Fruit fly (Drosophila melanogaster): Measurements from ENCODE around the gene Cubn2.

Cubn2 gene

dm6 chr3L:11777348-11777958 is 37.1 kb downstream of the Cubn2 start:
- no peak for TF ChIP-seq Crg-1 (GFP tag; optimal IDR thresholded peaks at IDR 0.05)
- TF ChIP-seq ovo (GFP tag; optimal IDR thresholded peaks at IDR 0.05): no peak
- TF ChIP-seq tj (GFP tag; optimal IDR thresholded peaks at IDR 0.05): peak; percentile 33
- TF ChIP-seq cic (GFP tag; optimal IDR thresholded peaks at IDR 0.05): peak; percentile 50
- peak; percentile 14 for TF ChIP-seq Mnt (GFP tag; optimal IDR thresholded peaks at IDR 0.05)
- peak; percentile 14 for TF ChIP-seq bab1 (GFP tag; optimal IDR thresholded peaks at IDR 0.05)
- TF ChIP-seq kay (GFP tag; ENCODE audit: borderline replicate concordance): peak; percentile 21

dm6 chr3L:11776731-11777130 is 37.8 kb downstream of the Cubn2 start, which contains the start of gene CG14131:
TSS of gene CG14131 (plus strand) at chr3L:11777073.
- TF ChIP-seq CG7101 (tag; optimal IDR thresholded peaks at IDR 0.05) (peak; percentile 6), kay (GFP tag; ENCODE audit: borderline replicate concordance) (peak; percentile 60), CG1620 (GFP tag; optimal IDR thresholded peaks at IDR 0.05) (no peak), Crg-1 (GFP tag; optimal IDR thresholded peaks at IDR 0.05) (no peak), Hr96 (GFP tag; optimal IDR thresholded peaks at IDR 0.05) (no peak), ovo (GFP tag; optimal IDR thresholded peaks at IDR 0.05) (no peak), cic (GFP tag; optimal IDR thresholded peaks at IDR 0.05) (peak; percentile 26), CG5204 (GFP tag; optimal IDR thresholded peaks at IDR 0.05) (no peak), CG7045 (GFP tag; optimal IDR thresholded peaks at IDR 0.05) (no peak), CG33017 (tag; optimal IDR thresholded peaks at IDR 0.05) (no peak)

DNA sequence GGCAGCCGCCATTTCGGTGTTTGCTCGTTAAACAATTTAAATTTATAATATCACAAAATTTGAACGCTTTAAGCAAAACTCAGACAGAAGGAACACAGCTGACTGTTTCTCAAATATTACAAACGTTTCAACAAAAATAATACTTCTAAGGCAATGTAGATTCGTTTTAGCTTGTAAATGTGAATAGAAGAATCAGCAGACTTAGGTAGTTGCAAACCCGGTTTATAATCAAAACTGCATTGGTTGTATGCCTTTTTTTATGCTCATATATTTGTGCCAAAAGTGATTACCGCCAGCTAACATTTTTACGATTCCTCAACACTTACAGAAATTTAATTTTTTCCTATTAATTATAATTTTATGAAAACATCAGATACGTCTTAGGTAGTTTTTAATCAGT is 40.2 kb downstream of the Cubn2 start, which contains the start of gene Tim13:
TSS of gene Tim13 (minus strand) at position 101 of the 400 bp plus-strand sequence.
- TF ChIP-seq bab1 (GFP tag; optimal IDR thresholded peaks at IDR 0.05) (no peak), CG7045 (GFP tag; optimal IDR thresholded peaks at IDR 0.05) (no peak), kay (GFP tag; ENCODE audit: borderline replicate concordance) (no peak), Crg-1 (GFP tag; optimal IDR thresholded peaks at IDR 0.05) (no peak), ovo (GFP tag; optimal IDR thresholded peaks at IDR 0.05) (no peak), Hr96 (GFP tag; optimal IDR thresholded peaks at IDR 0.05) (no peak), CG7101 (tag; optimal IDR thresholded peaks at IDR 0.05) (no peak)

dm6 chr3L:11773796-11774195 is 40.8 kb downstream of the Cubn2 start:
- TF ChIP-seq Hr96 (GFP tag; optimal IDR thresholded peaks at IDR 0.05) (no peak), Mnt (GFP tag; optimal IDR thresholded peaks at IDR 0.05) (peak; percentile 2), CG33017 (tag; optimal IDR thresholded peaks at IDR 0.05) (no peak), Clk (GFP tag; optimal IDR thresholded peaks at IDR 0.05) (no peak), CG12768 (GFP tag; optimal IDR thresholded peaks at IDR 0.05) (peak; percentile 46), pad (GFP tag; optimal IDR thresholded peaks at IDR 0.05) (no peak), CG5204 (GFP tag; optimal IDR thresholded peaks at IDR 0.05) (no peak), CG14711 (tag; optimal IDR thresholded peaks at IDR 0.05) (no peak), cnc (optimal IDR thresholded peaks at IDR 0.05) (no peak), kay (GFP tag; ENCODE audit: borderline replicate concordance) (no peak), tj (GFP tag; optimal IDR thresholded peaks at IDR 0.05) (no peak), CG7101 (tag; optimal IDR thresholded peaks at IDR 0.05) (peak; percentile 19), ovo (GFP tag; optimal IDR thresholded peaks at IDR 0.05) (no peak), CG11617 (GFP tag; optimal IDR thresholded peaks at IDR 0.05) (no peak), cic (GFP tag; optimal IDR thresholded peaks at IDR 0.05) (peak; percentile 69), CG1620 (GFP tag; optimal IDR thresholded peaks at IDR 0.05) (no peak), Crg-1 (GFP tag; optimal IDR thresholded peaks at IDR 0.05) (no peak), toe (GFP tag; optimal IDR thresholded peaks at IDR 0.05) (no peak), CG7045 (GFP tag; optimal IDR thresholded peaks at IDR 0.05) (no peak), bab1 (GFP tag; optimal IDR thresholded peaks at IDR 0.05) (no peak)

DNA sequence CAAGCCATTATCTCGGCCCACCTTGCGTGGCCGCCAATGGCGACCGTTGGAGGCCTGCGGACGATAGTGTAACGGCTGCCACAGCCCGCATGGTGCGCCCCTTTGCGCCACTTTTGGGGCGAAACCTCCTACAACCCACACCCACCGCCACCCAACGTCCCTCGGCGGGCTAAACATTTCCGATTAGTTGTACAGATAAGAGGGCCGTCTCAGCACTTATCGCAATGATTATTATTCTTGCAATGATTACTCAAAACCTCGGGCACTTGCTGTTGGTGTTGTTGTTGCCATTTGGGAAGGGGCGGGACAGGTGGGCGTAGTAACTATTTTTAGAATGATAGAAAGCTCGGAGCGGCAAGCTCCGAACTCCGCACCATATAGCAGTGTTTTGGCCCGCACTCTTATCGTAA is 41.9 kb downstream of the Cubn2 start:
- no peak for TF ChIP-seq Hr96 (GFP tag; optimal IDR thresholded peaks at IDR 0.05)
- peak; percentile 64 for TF ChIP-seq cic (GFP tag; optimal IDR thresholded peaks at IDR 0.05)
- TF ChIP-seq toe (GFP tag; optimal IDR thresholded peaks at IDR 0.05): no peak
- TF ChIP-seq Clk (GFP tag; optimal IDR thresholded peaks at IDR 0.05): no peak
- TF ChIP-seq CG12768 (GFP tag; optimal IDR thresholded peaks at IDR 0.05): peak; percentile 23
- peak; percentile 18 for TF ChIP-seq Mnt (GFP tag; optimal IDR thresholded peaks at IDR 0.05)
- peak; percentile 5 for TF ChIP-seq CG7101 (tag; optimal IDR thresholded peaks at IDR 0.05)
- no peak for TF ChIP-seq CG14711 (tag; optimal IDR thresholded peaks at IDR 0.05)
- TF ChIP-seq CG7045 (GFP tag; optimal IDR thresholded peaks at IDR 0.05): no peak

- no peak for TF ChIP-seq Mnt (GFP tag; optimal IDR thresholded peaks at IDR 0.05)
- no peak for TF ChIP-seq CG11617 (GFP tag; optimal IDR thresholded peaks at IDR 0.05)
- no peak for TF ChIP-seq pad (GFP tag; optimal IDR thresholded peaks at IDR 0.05)
- TF ChIP-seq CG12768 (GFP tag; optimal IDR thresholded peaks at IDR 0.05): no peak
- TF ChIP-seq Hr96 (GFP tag; optimal IDR thresholded peaks at IDR 0.05): no peak
- no peak for TF ChIP-seq CG7101 (tag; optimal IDR thresholded peaks at IDR 0.05)
Measured at dm6 chr3L:11772057-11772456, 42.5 kb downstream of the Cubn2 start, which contains the start of gene Muc68D. TSS of gene Muc68D (minus strand) at chr3L:11772157.

- TF ChIP-seq CG7101 (tag; optimal IDR thresholded peaks at IDR 0.05) (no peak), tj (GFP tag; optimal IDR thresholded peaks at IDR 0.05) (no peak), pad (GFP tag; optimal IDR thresholded peaks at IDR 0.05) (no peak), CG33017 (tag; optimal IDR thresholded peaks at IDR 0.05) (no peak), Clk (GFP tag; optimal IDR thresholded peaks at IDR 0.05) (no peak), CG14711 (tag; optimal IDR thresholded peaks at IDR 0.05) (no peak), Mnt (GFP tag; optimal IDR thresholded peaks at IDR 0.05) (no peak), cnc (optimal IDR thresholded peaks at IDR 0.05) (no peak), bab1 (GFP tag; optimal IDR thresholded peaks at IDR 0.05) (no peak), cic (GFP tag; optimal IDR thresholded peaks at IDR 0.05) (no peak), Hr96 (GFP tag; optimal IDR thresholded peaks at IDR 0.05) (no peak), CG1620 (GFP tag; optimal IDR thresholded peaks at IDR 0.05) (no peak), CG7045 (GFP tag; optimal IDR thresholded peaks at IDR 0.05) (no peak), kay (GFP tag; ENCODE audit: borderline replicate concordance) (no peak), ovo (GFP tag; optimal IDR thresholded peaks at IDR 0.05) (no peak), CG11617 (GFP tag; optimal IDR thresholded peaks at IDR 0.05) (no peak), Crg-1 (GFP tag; optimal IDR thresholded peaks at IDR 0.05) (no peak), CG5204 (GFP tag; optimal IDR thresholded peaks at IDR 0.05) (no peak), CG12768 (GFP tag; optimal IDR thresholded peaks at IDR 0.05) (no peak), toe (GFP tag; optimal IDR thresholded peaks at IDR 0.05) (no peak)
Measured at dm6 chr3L:11766563-11766962, 48.0 kb downstream of the Cubn2 start.
